Worm (Caenorhabditis elegans) whole organism, L3 larva: Measurements from ENCODE around the gene M03F4.4.

Experiments used
- hmg-11 ChIP-seq: sonication (generic microtip); optimal IDR thresholded peaks from 2 replicates; lab custom pipeline; 2016; ENCODE audit warnings: missing genetic modification characterization, missing compliant biosample characterization
- nhr-12 ChIP-seq: fragments of 150-350 bp; optimal IDR thresholded peaks from 2 replicates; lab custom pipeline; 2014; ENCODE audit warnings: missing biosample characterization, missing genetic modification characterization
- nhr-28 ChIP-seq: fragments of 150-350 bp; optimal IDR thresholded peaks from 2 replicates; lab custom pipeline; 2014; ENCODE audit warnings: missing biosample characterization, missing genetic modification characterization
- pha-4 ChIP-seq: fragments of 150-350 bp; optimal IDR thresholded peaks from 2 replicates; lab custom pipeline; 2014; ENCODE audit warnings: missing biosample characterization, missing genetic modification reagents, missing genetic modification characterization
- ztf-11 ChIP-seq: fragments of 150-350 bp; optimal IDR thresholded peaks from 2 replicates; lab custom pipeline; 2014; ENCODE audit warnings: missing biosample characterization, missing genetic modification characterization

- TF ChIP-seq pha-4 (tag; lab: Kevin White, UChicago), result peak; percentile 14
- no peak for TF ChIP-seq hmg-11 (tag; lab: Kevin White, UChicago)
- no peak for TF ChIP-seq nhr-28 (tag; lab: Kevin White, UChicago)
- no peak for TF ChIP-seq ztf-11 (tag; lab: Kevin White, UChicago)
- TF ChIP-seq nhr-12, result no peak
These were observed 49.8 kb upstream of the M03F4.4 start for ce11 chrX:5006972-5007371.
